Fruit fly (Drosophila melanogaster) Kc167 (cell line): ENCODE measurements around the gene PGRP-SB1.

ENCODE experiments used
- Myc ChIP-seq: fragments of >200 bp; optimal IDR thresholded peaks from 2 replicates; lab custom pipeline; 2017; ENCODE audit warnings: missing external identifiers
- Sin3A ChIP-seq: fragments of >200 bp; optimal IDR thresholded peaks from 2 replicates; lab custom pipeline; 2018; ENCODE audit warnings: missing external identifiers
- h ChIP-seq: fragments of >200 bp; optimal IDR thresholded peaks from 3 replicates; lab custom pipeline; 2018; ENCODE audit warnings: missing external identifiers
- insv ChIP-seq: fragments of >200 bp; optimal IDR thresholded peaks from 3 replicates; lab custom pipeline; 2018; ENCODE audit warnings: missing external identifiers
- psq ChIP-seq: fragments of >200 bp; optimal IDR thresholded peaks from 2 replicates; lab custom pipeline; 2017; ENCODE audit warnings: missing external identifiers
- ttk ChIP-seq: sonication (Bioruptor generic); optimal IDR thresholded peaks from 2 replicates; lab custom pipeline; 2017; ENCODE audit warnings: missing external identifiers

The PGRP-SB1 gene

DNA sequence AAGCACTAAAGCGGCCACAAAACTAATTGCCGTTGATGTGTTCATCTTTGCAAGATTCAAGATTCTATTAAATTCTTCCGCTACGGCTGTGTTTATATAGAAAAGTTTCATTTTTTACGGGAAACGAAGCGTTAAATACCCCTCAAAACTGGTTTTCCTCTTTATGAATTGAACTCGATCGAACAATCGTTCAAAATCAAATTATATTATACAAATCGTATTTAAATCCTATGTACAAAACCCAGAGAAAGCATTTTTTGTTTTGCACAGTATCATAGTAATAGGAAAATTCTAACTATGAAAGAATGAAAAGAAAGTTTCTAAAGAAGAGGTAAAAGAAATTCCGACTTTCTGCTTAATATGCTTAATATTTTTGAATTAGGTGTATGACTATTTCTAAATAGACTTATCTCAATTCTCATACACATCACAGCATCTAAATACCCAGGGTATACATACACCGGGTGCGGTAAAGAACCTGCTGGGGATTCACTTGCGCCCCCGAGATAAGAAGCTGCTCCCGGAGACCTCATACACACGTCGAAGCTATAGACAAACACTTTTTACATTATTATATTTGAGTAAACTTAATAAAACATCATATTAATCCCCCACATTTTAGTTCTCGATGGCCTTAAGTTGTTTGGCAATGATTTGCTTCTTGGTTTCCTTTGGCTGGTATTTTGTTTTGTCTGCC, at the start of gene PGRP-SB1:
Gene PGRP-SB1, minus strand, starts transcription at position 51 of the 697 bp plus-strand sequence.
- TF ChIP-seq h (lab: Kevin White, UChicago), result no peak
- TF ChIP-seq ttk, result no peak
- no peak for TF ChIP-seq insv (lab: Kevin White, UChicago)
- no peak for TF ChIP-seq Sin3A
- TF ChIP-seq psq (lab: Kevin White, UChicago), result no peak
- no peak for TF ChIP-seq Myc (lab: Kevin White, UChicago)

DNA sequence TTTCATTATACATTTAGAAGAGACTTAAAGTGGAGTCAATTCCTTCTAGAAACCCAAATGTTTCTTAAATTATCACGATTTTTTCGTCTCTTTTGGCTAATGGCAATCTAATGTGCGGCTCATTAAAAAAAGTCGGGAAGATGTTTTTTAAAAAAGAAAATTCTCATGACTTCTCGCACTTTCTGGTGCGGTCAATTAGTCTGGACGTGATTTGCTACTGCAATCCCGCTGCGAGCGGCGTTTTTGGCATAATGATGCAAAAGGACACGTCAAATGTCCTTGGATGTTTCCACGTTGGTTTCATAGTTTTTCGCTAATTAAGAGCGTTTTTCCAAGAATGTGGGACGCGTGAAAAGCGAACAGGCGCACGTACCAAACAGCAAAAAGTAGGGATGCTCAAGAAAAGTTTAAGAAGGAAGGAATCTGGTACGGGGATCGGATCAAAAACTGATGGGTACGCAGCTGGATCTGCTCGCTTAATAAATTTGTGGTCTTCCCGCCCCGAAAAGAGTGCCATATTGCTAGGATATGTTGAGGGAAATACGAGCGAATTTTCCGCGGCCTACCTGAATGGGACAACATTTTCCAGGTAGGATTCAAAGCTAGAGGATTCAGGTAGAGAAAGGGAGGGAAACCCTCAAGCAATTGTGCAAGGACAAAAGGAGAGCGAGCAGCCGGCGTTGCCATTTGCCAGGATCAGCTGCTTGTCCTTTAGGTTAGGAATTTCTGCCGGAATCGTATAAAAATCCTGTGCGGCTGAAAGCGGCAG, 45.1 kb upstream of the PGRP-SB1 start:
- TF ChIP-seq Myc (lab: Kevin White, UChicago) (no peak), insv (lab: Kevin White, UChicago) (no peak), h (lab: Kevin White, UChicago) (no peak), psq (lab: Kevin White, UChicago) (no peak), Sin3A (no peak), ttk (no peak)

DNA sequence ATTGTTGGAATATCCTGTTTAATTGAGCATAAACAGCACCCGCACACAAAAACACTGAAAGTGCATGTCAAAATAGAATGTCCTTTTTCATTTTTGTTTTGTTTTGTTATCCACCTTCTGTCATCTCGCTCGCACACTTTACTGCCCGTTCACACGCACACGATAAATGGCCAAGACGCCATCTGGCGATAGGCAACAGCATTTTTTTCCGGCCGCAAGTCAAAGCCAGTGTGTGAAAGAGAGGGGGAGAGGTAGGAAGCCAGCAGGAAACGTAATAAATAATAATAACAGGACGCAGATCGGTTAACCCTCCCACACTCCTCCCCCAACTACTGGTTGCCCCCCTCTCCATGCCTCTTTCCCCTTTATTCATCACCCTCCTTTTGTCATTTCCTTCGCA, 42.1 kb upstream of the PGRP-SB1 start:
- TF ChIP-seq psq (lab: Kevin White, UChicago), result no peak
- no peak for TF ChIP-seq Myc (lab: Kevin White, UChicago)
- TF ChIP-seq ttk, result no peak
- TF ChIP-seq h (lab: Kevin White, UChicago), result peak; percentile 6
- TF ChIP-seq insv (lab: Kevin White, UChicago), result no peak
- TF ChIP-seq Sin3A, result no peak

DNA sequence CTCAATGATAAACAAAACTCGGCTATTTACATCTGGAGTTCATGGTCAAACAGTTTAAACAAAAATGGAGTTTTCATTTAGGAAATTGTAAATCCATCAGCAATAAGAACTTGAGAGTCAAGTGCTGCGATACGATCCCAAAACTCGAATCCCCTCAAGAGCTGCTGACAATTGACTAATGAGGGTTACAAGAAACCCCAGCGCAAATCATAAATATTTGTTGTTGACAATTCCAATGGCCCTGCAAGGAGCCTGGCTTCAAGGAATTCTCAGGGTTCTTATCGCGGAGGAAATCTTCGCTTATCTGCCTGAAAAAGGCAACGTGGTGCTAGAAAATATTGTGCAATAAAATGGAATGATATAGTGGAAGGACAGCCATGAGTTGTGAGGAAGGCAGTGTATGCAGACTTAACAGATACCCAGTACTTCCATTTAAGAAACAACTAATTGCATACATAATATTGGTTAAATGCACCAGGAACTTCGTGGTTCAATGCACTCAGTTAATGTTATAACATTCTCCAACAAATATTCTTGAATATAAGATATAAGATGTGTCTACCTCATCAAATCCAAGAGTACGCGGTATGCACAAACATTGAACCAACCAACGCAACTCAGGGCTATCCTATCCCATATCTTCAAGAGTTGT, 40.3 kb upstream of the PGRP-SB1 start:
- no peak for TF ChIP-seq Myc (lab: Kevin White, UChicago)
- TF ChIP-seq h (lab: Kevin White, UChicago), result no peak
- no peak for TF ChIP-seq ttk
- no peak for TF ChIP-seq psq (lab: Kevin White, UChicago)
- TF ChIP-seq insv (lab: Kevin White, UChicago), result no peak
- TF ChIP-seq Sin3A, result no peak

DNA sequence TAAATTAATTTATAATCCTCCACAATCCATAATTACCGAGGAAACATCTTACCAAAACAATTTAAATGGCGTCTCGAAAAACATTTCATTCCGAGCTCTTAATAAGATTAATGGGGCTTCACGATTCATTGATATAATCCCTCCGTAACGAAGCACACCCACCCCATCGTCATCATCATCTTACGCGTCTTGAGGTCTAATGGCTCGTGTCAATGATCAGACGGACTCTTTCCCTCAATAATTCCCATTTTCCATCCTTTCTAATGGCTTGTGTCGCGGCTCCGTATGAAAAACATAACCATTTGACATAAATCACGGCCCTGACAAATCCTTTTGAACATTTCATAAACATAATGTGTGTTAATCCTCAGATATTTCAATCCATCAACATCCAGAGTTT, 39.1 kb upstream of the PGRP-SB1 start:
- TF ChIP-seq insv (lab: Kevin White, UChicago), result no peak
- no peak for TF ChIP-seq Myc (lab: Kevin White, UChicago)

DNA sequence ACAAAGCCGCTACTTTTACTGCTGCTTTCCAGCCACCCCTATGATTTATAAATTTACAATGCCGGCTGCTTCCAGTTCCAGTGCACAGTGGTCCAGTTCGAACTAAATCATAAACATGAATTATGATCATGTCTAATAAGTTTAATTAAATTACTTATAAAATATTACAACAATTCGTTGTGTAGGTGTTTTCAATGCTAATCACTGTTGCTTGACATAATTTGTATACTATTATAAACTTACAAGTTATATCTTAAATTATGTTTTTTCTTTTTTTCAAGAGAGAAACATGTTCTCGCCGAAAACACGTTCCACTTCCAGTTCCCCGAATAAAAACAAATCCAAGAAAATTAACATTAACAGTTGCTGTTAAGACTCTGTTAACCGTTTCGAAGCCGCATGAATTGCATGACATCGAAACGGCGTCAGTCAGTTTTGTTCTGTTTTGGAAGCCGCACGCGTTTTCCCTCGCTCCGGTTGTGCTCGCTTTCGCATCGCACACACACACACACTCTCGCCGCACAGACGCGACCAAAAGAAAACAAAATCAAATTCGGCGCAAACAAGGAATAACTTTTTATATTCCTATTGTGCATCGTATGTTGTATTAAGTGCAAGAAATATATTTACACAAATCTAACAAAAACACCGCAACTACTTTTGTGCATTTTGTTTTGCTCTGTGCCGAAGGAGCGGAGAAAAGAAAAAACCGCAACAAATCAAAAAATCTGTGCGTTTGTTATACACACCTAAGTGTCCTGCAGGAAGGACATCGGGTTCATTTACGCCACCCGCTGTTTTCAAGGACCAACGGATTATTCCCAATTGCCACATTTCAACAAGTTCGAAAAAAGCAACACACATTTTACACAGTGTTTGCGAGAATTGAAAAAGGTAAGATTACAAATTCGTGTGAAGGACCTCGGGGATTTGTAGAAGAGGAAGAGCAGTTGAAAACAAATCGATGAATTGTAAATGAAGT, 38.1 kb upstream of the PGRP-SB1 start, which contains the start of gene Nrt:
Gene Nrt, plus strand, starts transcription at position 426 of the 982 bp plus-strand sequence.
- TF ChIP-seq h (lab: Kevin White, UChicago) (no peak), ttk (no peak), Sin3A (no peak), psq (lab: Kevin White, UChicago) (no peak), insv (lab: Kevin White, UChicago) (no peak), Myc (lab: Kevin White, UChicago) (no peak)

DNA sequence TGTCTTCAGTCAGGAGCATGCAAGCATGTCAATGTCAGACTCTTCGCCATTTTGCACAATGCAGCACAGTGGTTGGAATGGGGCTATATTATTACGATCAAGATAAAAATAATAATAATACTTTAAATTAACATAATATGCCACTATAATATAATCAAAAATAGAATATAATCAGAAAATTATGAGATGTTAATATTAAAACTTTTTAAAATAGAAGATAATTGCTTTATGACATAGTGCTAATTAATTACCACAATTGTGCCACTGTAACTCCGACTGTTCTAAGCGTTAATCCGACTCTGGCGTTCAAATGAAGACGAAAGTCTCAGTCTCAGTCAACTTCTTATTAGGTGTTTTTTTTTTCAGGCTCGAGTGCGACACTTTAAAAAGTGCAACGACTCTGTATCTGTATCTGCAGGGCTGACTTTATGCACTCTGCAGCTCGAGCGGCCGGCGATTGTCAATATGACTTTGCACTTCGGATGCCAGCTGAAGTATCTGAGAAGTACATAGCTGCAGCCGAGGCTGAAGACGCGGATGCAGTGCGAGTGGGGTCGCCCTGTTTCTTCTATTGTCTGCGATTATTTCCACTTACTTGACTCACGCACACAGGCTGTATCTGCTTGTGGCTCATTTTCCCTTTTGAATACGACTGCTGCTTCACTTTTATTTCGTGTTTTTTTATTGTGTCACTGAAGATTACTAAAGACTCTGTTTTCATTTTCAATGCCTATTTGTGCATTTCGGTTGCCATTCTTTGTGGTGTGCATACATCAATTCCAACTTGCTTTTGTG, 34.6 kb upstream of the PGRP-SB1 start:
- TF ChIP-seq h (lab: Kevin White, UChicago) (no peak), Sin3A (no peak), psq (lab: Kevin White, UChicago) (no peak), ttk (no peak), insv (lab: Kevin White, UChicago) (no peak), Myc (lab: Kevin White, UChicago) (no peak)

DNA sequence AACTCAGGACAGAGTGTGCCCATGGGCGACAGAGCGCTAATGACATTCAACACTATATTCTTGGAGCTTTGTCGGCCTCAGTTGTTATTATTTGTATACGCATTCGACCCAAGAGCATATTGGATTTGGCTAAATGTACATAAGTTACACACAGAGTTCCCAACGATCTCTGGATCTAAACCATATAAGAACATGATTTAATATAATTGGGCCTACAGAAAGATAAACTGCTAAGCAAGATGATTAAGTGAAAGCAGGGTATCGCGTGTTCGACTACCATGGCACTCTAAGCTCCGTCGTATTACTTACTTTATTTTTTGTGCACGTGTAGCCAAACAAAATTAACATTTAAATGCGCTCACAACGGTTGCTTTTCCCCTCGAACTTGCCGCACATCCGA, 32.5 kb upstream of the PGRP-SB1 start:
- TF ChIP-seq h (lab: Kevin White, UChicago) (no peak), Myc (lab: Kevin White, UChicago) (no peak), ttk (no peak), insv (lab: Kevin White, UChicago) (no peak), Sin3A (no peak), psq (lab: Kevin White, UChicago) (no peak)

DNA sequence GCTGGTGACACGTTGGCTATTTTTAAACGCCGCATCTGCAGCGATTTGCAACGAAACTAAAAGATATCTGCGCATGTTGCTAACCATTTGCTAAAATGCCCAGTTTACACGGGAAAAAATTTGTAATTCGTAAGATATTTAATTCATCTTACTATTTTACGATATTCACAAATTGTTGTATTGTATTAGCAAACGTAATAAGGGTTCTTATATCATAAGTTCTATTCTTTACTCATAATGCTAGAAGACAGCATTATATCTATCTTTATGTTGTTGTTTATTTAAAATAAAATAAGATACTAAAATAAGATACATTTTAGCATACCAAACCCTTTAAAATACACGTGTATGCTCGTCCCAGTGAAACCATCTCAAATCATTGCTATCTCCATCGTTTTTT, 31.7 kb upstream of the PGRP-SB1 start:
- TF ChIP-seq Sin3A (no peak), h (lab: Kevin White, UChicago) (no peak), insv (lab: Kevin White, UChicago) (no peak), Myc (lab: Kevin White, UChicago) (no peak), ttk (no peak), psq (lab: Kevin White, UChicago) (no peak)

DNA sequence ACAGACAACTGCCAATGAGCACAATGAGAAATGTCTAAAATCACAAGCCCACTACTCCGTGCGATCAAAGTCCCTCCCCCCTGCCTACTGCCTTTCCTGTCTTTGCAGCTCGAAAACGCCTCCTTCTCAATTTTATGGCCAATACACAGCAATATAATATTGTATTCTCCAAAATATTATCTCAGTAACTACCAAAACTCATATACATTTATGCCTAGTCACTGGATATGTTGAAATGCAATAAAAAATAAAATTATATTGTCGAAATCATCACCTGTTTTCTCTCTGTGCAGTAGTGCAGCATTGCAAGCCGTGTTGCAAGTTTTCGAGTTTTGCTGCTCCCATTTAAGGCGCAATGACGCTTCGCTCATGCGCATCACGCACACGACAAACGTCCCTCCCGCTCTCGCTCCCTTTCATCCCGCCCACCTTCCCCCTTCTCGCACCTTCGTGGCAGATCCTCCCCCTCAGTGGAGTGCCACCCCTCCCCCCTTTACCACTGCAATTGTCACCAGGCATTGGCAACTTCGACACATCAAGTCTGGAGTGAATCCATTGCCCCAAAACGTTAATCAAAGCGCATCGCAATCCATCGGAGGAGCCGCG, 30.8 kb upstream of the PGRP-SB1 start:
- TF ChIP-seq Myc (lab: Kevin White, UChicago), result no peak
- no peak for TF ChIP-seq psq (lab: Kevin White, UChicago)
- TF ChIP-seq insv (lab: Kevin White, UChicago), result no peak
- no peak for TF ChIP-seq Sin3A
- no peak for TF ChIP-seq ttk
- no peak for TF ChIP-seq h (lab: Kevin White, UChicago)
